Fruit fly (Drosophila melanogaster) whole organism, embryonic: ENCODE data around the gene Mic26-27.

ENCODE experiments used
- Ada2b ChIP-seq: fragments of 200-800 bp; sonication (Bioruptor generic); IDR thresholded peaks from 2 replicates; pipeline ENCODE4 v1.3.6; 2022; ENCODE audit warnings: missing biosample characterization, missing genetic modification characterization
- B-H1 ChIP-seq: fragments of 200-800 bp; sonication (Bioruptor generic); IDR thresholded peaks from 3 replicates; pipeline ENCODE4 v1.3.6; 2022; ENCODE audit warnings: missing biosample characterization, missing genetic modification characterization
- Bgb ChIP-seq: fragments of 200-800 bp; sonication (Bioruptor generic); IDR thresholded peaks from 2 replicates; pipeline ENCODE4 v1.3.6; 2022; ENCODE audit warnings: missing biosample characterization, missing genetic modification characterization; ENCODE audit not compliant: partially characterized antibody
- CG10431 ChIP-seq: fragments of 200-800 bp; sonication (Bioruptor generic); optimal IDR thresholded peaks from 3 replicates; lab custom pipeline; 2018; ENCODE audit warnings: missing biosample characterization, mild to moderate bottlenecking, missing genetic modification characterization
- CG10543 ChIP-seq: fragments of 200-800 bp; sonication (Bioruptor generic); optimal IDR thresholded peaks from 3 replicates; lab custom pipeline; 2017; ENCODE audit warnings: missing biosample characterization, mild to moderate bottlenecking, missing genetic modification characterization, moderate library complexity
- CG12219 ChIP-seq: fragments of 200-800 bp; sonication (Bioruptor generic); optimal IDR thresholded peaks from 3 replicates; lab custom pipeline; 2018; ENCODE audit warnings: missing biosample characterization, mild to moderate bottlenecking, missing genetic modification characterization
- CG12236 ChIP-seq: fragments of 200-800 bp; sonication (Bioruptor generic); optimal IDR thresholded peaks from 2 replicates; lab custom pipeline; 2016; ENCODE audit warnings: missing biosample characterization, missing genetic modification characterization
- CG12659 ChIP-seq: fragments of 200-800 bp; sonication (Bioruptor generic); optimal IDR thresholded peaks from 3 replicates; lab custom pipeline; 2017; ENCODE audit warnings: mild to moderate bottlenecking, missing biosample characterization, missing genetic modification reagents, missing genetic modification characterization
- CG13775 ChIP-seq: fragments of 200-800 bp; sonication (Bioruptor generic); optimal IDR thresholded peaks from 3 replicates; lab custom pipeline; 2017; ENCODE audit warnings: missing biosample characterization, mild to moderate bottlenecking, missing genetic modification characterization
- CG15601 ChIP-seq: fragments of 200-800 bp; sonication (Bioruptor generic); optimal IDR thresholded peaks from 3 replicates; lab custom pipeline; 2019; ENCODE audit warnings: missing biosample characterization, mild to moderate bottlenecking, missing genetic modification characterization, moderate library complexity
- CG17568 ChIP-seq: fragments of 200-800 bp; sonication (Bioruptor generic); optimal IDR thresholded peaks from 2 replicates; lab custom pipeline; 2018; ENCODE audit warnings: missing biosample characterization, mild to moderate bottlenecking, missing genetic modification characterization, moderate library complexity
- CG17612 ChIP-seq: fragments of 200-800 bp; sonication (Bioruptor generic); IDR thresholded peaks from 2 replicates; pipeline ENCODE4 v1.3.6; 2022; ENCODE audit warnings: missing biosample characterization, missing genetic modification characterization
- CG18476 ChIP-seq: fragments of 200-800 bp; sonication (Bioruptor generic); optimal IDR thresholded peaks from 2 replicates; lab custom pipeline; 2016; ENCODE audit warnings: missing biosample characterization, mild to moderate bottlenecking, missing genetic modification characterization
- CG2116 ChIP-seq: fragments of 200-800 bp; sonication (Bioruptor generic); optimal IDR thresholded peaks from 3 replicates; lab custom pipeline; 2018; ENCODE audit warnings: missing biosample characterization, mild to moderate bottlenecking, missing genetic modification characterization
- CG2712 ChIP-seq: fragments of 200-800 bp; optimal IDR thresholded peaks from 3 replicates; lab custom pipeline; 2019; ENCODE audit warnings: missing biosample characterization, mild to moderate bottlenecking, missing genetic modification characterization, moderate library complexity
- CG32532 ChIP-seq: fragments of 200-800 bp; sonication (Bioruptor generic); IDR thresholded peaks from 2 replicates; pipeline ENCODE4 v1.3.6; 2022; ENCODE audit warnings: missing biosample characterization, missing genetic modification characterization
- CG4707 ChIP-seq: fragments of 200-800 bp; sonication (Bioruptor generic); optimal IDR thresholded peaks from 2 replicates; lab custom pipeline; 2018; ENCODE audit warnings: missing biosample characterization, mild to moderate bottlenecking, missing genetic modification characterization, moderate library complexity
- CG5953 ChIP-seq: fragments of 200-800 bp; sonication (Bioruptor generic); IDR thresholded peaks from 2 replicates; pipeline ENCODE4 v1.3.6; 2022; ENCODE audit warnings: missing biosample characterization, missing genetic modification characterization
- CG6254 ChIP-seq: fragments of 200-800 bp; sonication (Bioruptor generic); optimal IDR thresholded peaks from 3 replicates; lab custom pipeline; 2017; ENCODE audit warnings: mild to moderate bottlenecking, missing biosample characterization, missing genetic modification reagents, missing genetic modification characterization
- CG6813 ChIP-seq: fragments of 200-800 bp; sonication (Bioruptor generic); optimal IDR thresholded peaks from 2 replicates; lab custom pipeline; 2017; ENCODE audit warnings: missing biosample characterization, missing genetic modification characterization, mild to moderate bottlenecking, moderate library complexity, missing genetic modification reagents
- CG7556 ChIP-seq: fragments of 200-800 bp; sonication (Bioruptor generic); optimal IDR thresholded peaks from 2 replicates; lab custom pipeline; 2017; ENCODE audit warnings: missing biosample characterization, mild to moderate bottlenecking, missing genetic modification characterization
- CG7786 ChIP-seq: fragments of 200-800 bp; sonication (Bioruptor generic); optimal IDR thresholded peaks from 2 replicates; lab custom pipeline; 2016; ENCODE audit warnings: missing biosample characterization, missing genetic modification characterization
- CG9609 ChIP-seq: fragments of 200-800 bp; sonication (Bioruptor generic); optimal IDR thresholded peaks from 3 replicates; lab custom pipeline; 2016; ENCODE audit warnings: missing biosample characterization, missing genetic modification characterization
- CG9876 ChIP-seq: fragments of 200-800 bp; sonication (Bioruptor generic); optimal IDR thresholded peaks from 2 replicates; lab custom pipeline; 2016; ENCODE audit warnings: missing biosample characterization, missing genetic modification characterization
- Dbx ChIP-seq: fragments of 200-800 bp; sonication (Bioruptor generic); IDR thresholded peaks from 3 replicates; pipeline ENCODE4 v1.3.6; 2022; ENCODE audit warnings: missing biosample characterization, missing genetic modification characterization
- Dip3 ChIP-seq: fragments of 200-800 bp; sonication (Bioruptor generic); optimal IDR thresholded peaks from 3 replicates; lab custom pipeline; 2016; ENCODE audit warnings: missing biosample characterization, missing genetic modification characterization
- E2f2 ChIP-seq: fragments of 200-800 bp; sonication (Bioruptor generic); IDR thresholded peaks from 2 replicates; pipeline ENCODE4 v1.3.6; 2022; ENCODE audit warnings: missing biosample characterization, missing genetic modification characterization
- Elba2 ChIP-seq: fragments of 200-800 bp; sonication (Bioruptor generic); optimal IDR thresholded peaks from 3 replicates; lab custom pipeline; 2016; ENCODE audit warnings: missing biosample characterization, missing genetic modification characterization
- Fer2 ChIP-seq: fragments of 200-800 bp; sonication (Bioruptor generic); optimal IDR thresholded peaks from 2 replicates; lab custom pipeline; 2018; ENCODE audit warnings: missing biosample characterization, mild to moderate bottlenecking, missing genetic modification characterization, moderate library complexity
- Mad ChIP-seq: fragments of 200-800 bp; sonication (Bioruptor generic); optimal IDR thresholded peaks from 2 replicates; lab custom pipeline; 2016; ENCODE audit warnings: missing biosample characterization, missing genetic modification characterization
- Meics ChIP-seq: fragments of 200-800 bp; sonication (Bioruptor generic); optimal IDR thresholded peaks from 2 replicates; lab custom pipeline; 2017; ENCODE audit warnings: missing biosample characterization, mild to moderate bottlenecking, missing genetic modification characterization
- NFAT ChIP-seq: fragments of 200-800 bp; sonication (Bioruptor generic); IDR thresholded peaks from 2 replicates; pipeline ENCODE4 v1.3.6; 2022; ENCODE audit warnings: missing biosample characterization, missing genetic modification characterization
- NK7.1 ChIP-seq: fragments of 200-800 bp; sonication (Bioruptor generic); optimal IDR thresholded peaks from 3 replicates; lab custom pipeline; 2016; ENCODE audit warnings: missing biosample characterization, missing genetic modification characterization
- Stat92E ChIP-seq, 3 experiments: fragments of >200 bp in 2 of 3; fragments of 200-800 bp in 1 of 3; sonication (Bioruptor generic) in 1 of 3; optimal IDR thresholded peaks; 2 replicates each; lab custom pipeline; 2017 to 2019; ENCODE audit warnings: missing biosample characterization in 3 of 3, missing genetic modification characterization in 3 of 3, mild to moderate bottlenecking in 1 of 3, moderate library complexity in 1 of 3
- Trl ChIP-seq, 3 experiments: fragments of >200 bp in 2 of 3; fragments of 200-800 bp in 1 of 3; sonication (Bioruptor generic) in 1 of 3; optimal IDR thresholded peaks; 2 replicates in 1 of 3; 3 replicates in 2 of 3; lab custom pipeline; 2016 to 2017; ENCODE audit warnings: missing biosample characterization in 1 of 3, missing genetic modification characterization in 1 of 3
- Xrp1 ChIP-seq: fragments of 200-800 bp; sonication (Bioruptor generic); IDR thresholded peaks from 2 replicates; pipeline ENCODE4 v1.3.6; 2022; ENCODE audit warnings: missing biosample characterization, missing genetic modification characterization
- fd64A ChIP-seq: fragments of 200-800 bp; sonication (Bioruptor generic); optimal IDR thresholded peaks from 3 replicates; lab custom pipeline; 2018; ENCODE audit warnings: missing biosample characterization, mild to moderate bottlenecking, missing genetic modification characterization
- hbn ChIP-seq: fragments of 200-800 bp; sonication (Bioruptor generic); IDR thresholded peaks from 2 replicates; pipeline ENCODE4 v1.3.6; 2022; ENCODE audit warnings: missing biosample characterization, missing genetic modification characterization; ENCODE audit not compliant: partially characterized antibody
- nau ChIP-seq: fragments of 200-800 bp; sonication (Bioruptor generic); optimal IDR thresholded peaks from 3 replicates; lab custom pipeline; 2017; ENCODE audit warnings: missing biosample characterization, mild to moderate bottlenecking, missing genetic modification characterization, missing genetic modification reagents
- pb ChIP-seq: fragments of 200-800 bp; sonication (Bioruptor generic); optimal IDR thresholded peaks from 3 replicates; lab custom pipeline; 2016; ENCODE audit warnings: missing biosample characterization, missing genetic modification characterization
- pfk ChIP-seq: fragments of 200-800 bp; sonication (Bioruptor generic); optimal IDR thresholded peaks from 2 replicates; lab custom pipeline; 2018; ENCODE audit warnings: missing biosample characterization, mild to moderate bottlenecking, missing genetic modification characterization, moderate library complexity
- pho ChIP-seq: fragments of 200-800 bp; sonication (Bioruptor generic); optimal IDR thresholded peaks from 2 replicates; lab custom pipeline; 2016; ENCODE audit warnings: missing biosample characterization, missing genetic modification characterization
- ranshi ChIP-seq: fragments of 200-800 bp; sonication (Bioruptor generic); IDR thresholded peaks from 2 replicates; pipeline ENCODE4 v1.3.6; 2022; ENCODE audit warnings: missing biosample characterization, missing genetic modification characterization
- shn ChIP-seq: fragments of 200-800 bp; sonication (Bioruptor generic); optimal IDR thresholded peaks from 3 replicates; lab custom pipeline; 2016; ENCODE audit warnings: missing biosample characterization, missing genetic modification characterization
- tap ChIP-seq: fragments of 200-800 bp; optimal IDR thresholded peaks from 3 replicates; lab custom pipeline; 2019; ENCODE audit warnings: missing biosample characterization, mild to moderate bottlenecking, missing genetic modification characterization, moderate library complexity
- vvl ChIP-seq: fragments of 200-800 bp; sonication (Bioruptor generic); IDR thresholded peaks from 2 replicates; pipeline ENCODE4 v1.3.6; 2022; ENCODE audit warnings: missing biosample characterization, missing genetic modification characterization
- z ChIP-seq: fragments of 200-800 bp; sonication (Bioruptor generic); IDR thresholded peaks from 3 replicates; pipeline ENCODE4 v1.3.6; 2022; ENCODE audit warnings: missing biosample characterization, missing genetic modification characterization
- zfh1 ChIP-seq: fragments of 200-800 bp; sonication (Bioruptor generic); IDR thresholded peaks from 3 replicates; pipeline ENCODE4 v1.3.6; 2022; ENCODE audit warnings: missing biosample characterization, missing genetic modification characterization

Gene Mic26-27

dm6 chr3R:16097661-16098329 is 48.9 kb downstream of the Mic26-27 start (continued):
- TF ChIP-seq CG12236 (GFP tag; lab: Kevin White, UChicago): peak; percentile 70
- peak; percentile 54 for TF ChIP-seq Meics (GFP tag; lab: Kevin White, UChicago)
- TF ChIP-seq CG9609 (GFP tag; lab: Kevin White, UChicago): peak; percentile 64
- peak; percentile 49 for TF ChIP-seq CG9876
- peak; percentile 45 for TF ChIP-seq pb (GFP tag; lab: Kevin White, UChicago)
- peak; percentile 30 for TF ChIP-seq Fer2 (tag; lab: Kevin White, UChicago)
- TF ChIP-seq Mad: peak; percentile 67
- peak in 1 of 3 experiments; percentile 70 for TF ChIP-seq Stat92E (GFP tag; optimal IDR thresholded peaks at IDR 0.05; lab: Kevin White, UChicago)
- peak; percentile 4 for TF ChIP-seq CG17568
- no peak for TF ChIP-seq Elba2 (GFP tag; lab: Kevin White, UChicago)
- TF ChIP-seq CG17612: peak; percentile 41; the same call in 1 of the 2 replicates
- no peak for TF ChIP-seq Trl (optimal IDR thresholded peaks at IDR 0.05; lab: Kevin White, UChicago)
- peak; percentile 74 for TF ChIP-seq Trl (GFP tag; optimal IDR thresholded peaks at IDR 0.05; lab: Kevin White, UChicago)
- TF ChIP-seq CG18476 (GFP tag; lab: Kevin White, UChicago): peak; percentile 59
- TF ChIP-seq CG2116 (GFP tag; lab: Kevin White, UChicago): peak; percentile 9
- peak; percentile 72 for TF ChIP-seq CG6254 (GFP tag; lab: Kevin White, UChicago)
- 0 out of 3 replicates have a peak, but pooled peaks have one; percentile 40 for TF ChIP-seq Dbx (GFP tag; lab: Robert Waterston, UW)
- TF ChIP-seq CG5953 (GFP tag; lab: Robert Waterston, UW): no peak
- peak; percentile 53 for TF ChIP-seq B-H1 (GFP tag; lab: Robert Waterston, UW)
- TF ChIP-seq Dip3 (GFP tag; lab: Kevin White, UChicago): peak; percentile 8
- peak; percentile 58; the same call in 1 of the 2 replicates for TF ChIP-seq NFAT (GFP tag; lab: Robert Waterston, UW)
- peak; percentile 59 for TF ChIP-seq shn (GFP tag; lab: Kevin White, UChicago)
- peak; percentile 70 for TF ChIP-seq CG32532 (GFP tag; lab: Robert Waterston, UW)
- TF ChIP-seq CG6813 (GFP tag; lab: Kevin White, UChicago): peak; percentile 78
- TF ChIP-seq Ada2b (GFP tag; lab: Robert Waterston, UW): peak; percentile 79
- peak; percentile 90 for TF ChIP-seq zfh1 (GFP tag; lab: Robert Waterston, UW)
- peak; percentile 89 for TF ChIP-seq CG2712 (tag; lab: Kevin White, UChicago)
- no peak for TF ChIP-seq pho (GFP tag; lab: Kevin White, UChicago)
- peak; percentile 56 for TF ChIP-seq CG13775 (GFP tag; lab: Kevin White, UChicago)
- TF ChIP-seq tap (tag; lab: Kevin White, UChicago): peak; percentile 70
- TF ChIP-seq E2f2: 0 out of 2 replicates have a peak, but pooled peaks have one; percentile 47
- TF ChIP-seq CG10543: no peak
- peak; percentile 50 for TF ChIP-seq fd64A (GFP tag; lab: Kevin White, UChicago)
- no peak for TF ChIP-seq CG10431 (GFP tag; lab: Kevin White, UChicago)
- peak; percentile 53 for TF ChIP-seq CG7556 (GFP tag; lab: Kevin White, UChicago)
- TF ChIP-seq CG4707 (GFP tag; lab: Kevin White, UChicago): peak; percentile 18
- TF ChIP-seq NK7.1 (GFP tag; lab: Kevin White, UChicago): peak; percentile 55
- peak; percentile 70 for TF ChIP-seq CG15601 (tag; lab: Kevin White, UChicago)
- TF ChIP-seq CG7786 (GFP tag; lab: Kevin White, UChicago): peak; percentile 64
- TF ChIP-seq z (GFP tag; lab: Robert Waterston, UW): no peak; the same call in 2 of the 3 replicates
- TF ChIP-seq CG12219: peak; percentile 72
- no peak for TF ChIP-seq nau (GFP tag; lab: Kevin White, UChicago)
- TF ChIP-seq hbn: no peak
- TF ChIP-seq pfk (GFP tag; lab: Kevin White, UChicago): no peak
- TF ChIP-seq Xrp1 (GFP tag; lab: Robert Waterston, UW): peak; percentile 96
- peak; percentile 78 for TF ChIP-seq vvl
- TF ChIP-seq Bgb (GFP tag; lab: Robert Waterston, UW): 0 out of 2 replicates have a peak, but pooled peaks have one; percentile 18
- peak; percentile 53 for TF ChIP-seq CG12659 (GFP tag; lab: Kevin White, UChicago)
- TF ChIP-seq ranshi (GFP tag; lab: Robert Waterston, UW): peak; percentile 73; the same call in 1 of the 2 replicates
